Worm (Caenorhabditis elegans): ENCODE measurements around the gene sgca-1.

Gene sgca-1

ce11 chrX:6742891-6743290 is 46.5 kb downstream of the sgca-1 start (continued):
- TF ChIP-seq cey-2 (tag; optimal IDR thresholded peaks at IDR 0.05; ENCODE audit: borderline replicate concordance, insufficient read depth) = no peak
- TF ChIP-seq lin-1 (GFP tag; IDR thresholded peaks at IDR 0.05) = no peak
- peak; percentile 31 for TF ChIP-seq nhr-48 (tag; optimal IDR thresholded peaks at IDR 0.05)
- no peak for TF ChIP-seq madf-9 (GFP tag; conservative IDR thresholded peaks at IDR 0.05)
- TF ChIP-seq Y48G9A.11 (GFP tag; IDR thresholded peaks at IDR 0.05) = no peak
- TF ChIP-seq snpc-1.2 (GFP tag; IDR thresholded peaks at IDR 0.05) = no peak
- TF ChIP-seq ceh-44 (GFP tag; IDR thresholded peaks at IDR 0.05) = no peak
- TF ChIP-seq zip-11 (GFP tag; IDR thresholded peaks at IDR 0.05) = no peak
- TF ChIP-seq nhr-76 (tag; optimal IDR thresholded peaks at IDR 0.05) = peak; percentile 59
- TF ChIP-seq daf-12 (tag; optimal IDR thresholded peaks at IDR 0.05) = no peak
- peak; percentile 23 for TF ChIP-seq jun-1 (tag; optimal IDR thresholded peaks at IDR 0.05)

ce11 chrX:6742011-6742683 is 47.2 kb downstream of the sgca-1 start, which contains the start of gene mdl-1:
mdl-1 (plus strand) TSS chrX:6742351.
- TF ChIP-seq jun-1 (tag; optimal IDR thresholded peaks at IDR 0.05) (peak; percentile 52), daf-19 (GFP tag; conservative IDR thresholded peaks at IDR 0.05) (peak; percentile 73; the same call in 1 of the 2 replicates), hif-1 (tag; optimal IDR thresholded peaks at IDR 0.05) (peak; percentile 37 to 95), unc-39 (tag; optimal IDR thresholded peaks at IDR 0.05) (no peak), mes-2 (tag; optimal IDR thresholded peaks at IDR 0.05; ENCODE audit: poor library complexity, severe bottlenecking) (peak; percentile 76), lsy-2 (tag; optimal IDR thresholded peaks at IDR 0.05) (peak; percentile 54 to 81), tra-1 (GFP tag; IDR thresholded peaks at IDR 0.05) (peak; percentile 97), arid-1 (GFP tag; conservative IDR thresholded peaks at IDR 0.05) (peak; percentile 72), attf-4 (tag; optimal IDR thresholded peaks at IDR 0.05) (peak; percentile 35), ZK337.2 (GFP tag; IDR thresholded peaks at IDR 0.05) (no peak), php-3 (GFP tag; IDR thresholded peaks at IDR 0.05) (peak; percentile 64; the same call in 1 of the 2 replicates), sdz-12 (GFP tag; optimal IDR thresholded peaks at IDR 0.05) (no peak), gei-8 (GFP tag; optimal IDR thresholded peaks at IDR 0.05) (peak; percentile 86), ctbp-1 (GFP tag; IDR thresholded peaks at IDR 0.05) (peak; percentile 86), daf-16 (GFP tag; optimal IDR thresholded peaks at IDR 0.05) (peak; percentile 15 to 68), daf-16 (tag; optimal IDR thresholded peaks at IDR 0.05) (peak; percentile 86), ceh-32 (tag; optimal IDR thresholded peaks at IDR 0.05; ENCODE audit: poor library complexity) (peak; percentile 43), fkh-10 (GFP tag; optimal IDR thresholded peaks at IDR 0.05) (peak; percentile 42), R02D3.7 (tag; optimal IDR thresholded peaks at IDR 0.05) (no peak), pqm-1 (tag; optimal IDR thresholded peaks at IDR 0.05) (peak; percentile 37), T20F7.1 (GFP tag; optimal IDR thresholded peaks at IDR 0.05) (peak; percentile 21), egl-43 (GFP tag; IDR thresholded peaks at IDR 0.05) (peak; percentile 90), dve-1 (tag; optimal IDR thresholded peaks at IDR 0.05; ENCODE audit: insufficient read depth) (peak; percentile 87), lin-39 (tag; optimal IDR thresholded peaks at IDR 0.05) (no peak), nhr-77 (tag; optimal IDR thresholded peaks at IDR 0.05) (peak; percentile 62), lin-15B (tag; optimal IDR thresholded peaks at IDR 0.05) (no peak), daf-12 (tag; optimal IDR thresholded peaks at IDR 0.05) (no peak), snpc-1.2 (GFP tag; IDR thresholded peaks at IDR 0.05) (0 out of 2 replicates have a peak, but pooled peaks have one; percentile 16), aly-2 (tag; optimal IDR thresholded peaks at IDR 0.05) (no peak), zip-2 (tag; optimal IDR thresholded peaks at IDR 0.05) (no peak), ZK546.5 (tag; optimal IDR thresholded peaks at IDR 0.05) (no peak), dpl-1 (GFP tag; optimal IDR thresholded peaks at IDR 0.05) (peak; percentile 43), Y75B8A.6 (GFP tag; IDR thresholded peaks at IDR 0.05) (no peak), lim-7 (GFP tag; IDR thresholded peaks at IDR 0.05) (peak; percentile 27; the same call in 1 of the 2 replicates), lin-1 (GFP tag; IDR thresholded peaks at IDR 0.05) (peak; percentile 73), unc-130 (GFP tag; optimal IDR thresholded peaks at IDR 0.05) (no peak), zag-1 (tag; optimal IDR thresholded peaks at IDR 0.05) (peak; percentile 50), saeg-2 (GFP tag; IDR thresholded peaks at IDR 0.05) (peak; percentile 90), F37D6.2 (tag; optimal IDR thresholded peaks at IDR 0.05) (peak; percentile 69), fos-1 (tag; optimal IDR thresholded peaks at IDR 0.05) (no peak), F49E8.2 (tag; optimal IDR thresholded peaks at IDR 0.05; ENCODE audit: borderline replicate concordance) (no peak)
